Worm (Caenorhabditis elegans) whole organism, L1 larva: Measurements from ENCODE around the gene F09E5.12.
A peak's percentile ranks its signal among the peaks of the same experiment; 100 is the strongest.

Experiments used
- C34B4.2 ChIP-seq: sonication (generic microtip); optimal IDR thresholded peaks from 2 replicates; lab custom pipeline; 2017; ENCODE audit warnings: mild to moderate bottlenecking, missing genetic modification characterization, missing compliant biosample characterization
- aha-1 ChIP-seq: fragments of 150-350 bp; optimal IDR thresholded peaks from 2 replicates; lab custom pipeline; 2014; ENCODE audit warnings: missing biosample characterization, missing genetic modification characterization
- blmp-1 ChIP-seq: fragments of 150-350 bp; optimal IDR thresholded peaks from 2 replicates; lab custom pipeline; 2014; ENCODE audit warnings: missing biosample characterization, missing genetic modification characterization
- ceh-8 ChIP-seq: fragments of 200-800 bp; sonication (Bioruptor generic); optimal IDR thresholded peaks from 2 replicates; lab custom pipeline; 2018; ENCODE audit warnings: mild to moderate bottlenecking, missing genetic modification characterization, moderate library complexity, missing compliant biosample characterization
- ceh-90 ChIP-seq: sonication (generic microtip); optimal IDR thresholded peaks from 2 replicates; lab custom pipeline; 2016; ENCODE audit warnings: missing genetic modification characterization, missing compliant biosample characterization
- dpl-1 ChIP-seq, 3 experiments: fragments of 150-350 bp in 2 of 3; sonication (generic microtip) in 1 of 3; optimal IDR thresholded peaks; 2 replicates each; lab custom pipeline; 2014 to 2017; ENCODE audit warnings: missing biosample characterization in 3 of 3, missing genetic modification characterization in 3 of 3, missing genetic modification reagents in 3 of 3
- efl-3 ChIP-seq: fragments of 200-800 bp; sonication (Bioruptor generic); optimal IDR thresholded peaks from 2 replicates; lab custom pipeline; 2018; ENCODE audit warnings: mild to moderate bottlenecking, missing genetic modification characterization, missing compliant biosample characterization
- egl-27 ChIP-seq, 2 experiments: fragments of 150-350 bp in 1 of 2; sonication (generic microtip); optimal IDR thresholded peaks; 3 replicates each; lab custom pipeline; 2017 to 2018; ENCODE audit warnings: missing biosample characterization in 2 of 2, missing genetic modification characterization in 2 of 2, missing genetic modification reagents in 2 of 2
- elt-2 ChIP-seq: sonication (generic microtip); optimal IDR thresholded peaks from 2 replicates; lab custom pipeline; 2016; ENCODE audit warnings: missing genetic modification characterization, mild to moderate bottlenecking, inconsistent platforms, missing compliant biosample characterization, missing genetic modification reagents
- ets-5 ChIP-seq: fragments of 200-800 bp; sonication (Bioruptor generic); IDR thresholded peaks from 2 replicates; pipeline ENCODE4 v1.3.6; 2022; ENCODE audit warnings: missing genetic modification characterization, missing compliant biosample characterization
- fkh-10 ChIP-seq: sonication (generic microtip); optimal IDR thresholded peaks from 2 replicates; lab custom pipeline; 2017; ENCODE audit warnings: missing biosample characterization, missing genetic modification reagents, missing genetic modification characterization
- fkh-4 ChIP-seq: sonication (generic microtip); optimal IDR thresholded peaks from 2 replicates; lab custom pipeline; 2016; ENCODE audit warnings: missing compliant biosample characterization, missing genetic modification characterization, borderline replicate concordance
- fkh-8 ChIP-seq: sonication (generic microtip); optimal IDR thresholded peaks from 2 replicates; lab custom pipeline; 2016; ENCODE audit warnings: mild to moderate bottlenecking, missing genetic modification characterization, missing compliant biosample characterization
- hpl-2 ChIP-seq: fragments of 150-350 bp; optimal IDR thresholded peaks from 2 replicates; lab custom pipeline; 2014; ENCODE audit warnings: missing biosample characterization, missing genetic modification reagents, missing genetic modification characterization
- irx-1 ChIP-seq: sonication (generic microtip); optimal IDR thresholded peaks from 2 replicates; lab custom pipeline; 2016; ENCODE audit warnings: missing genetic modification characterization, missing compliant biosample characterization
- jun-1 ChIP-seq: fragments of 150-350 bp; optimal IDR thresholded peaks from 2 replicates; lab custom pipeline; 2014; ENCODE audit warnings: missing biosample characterization, missing genetic modification reagents, missing genetic modification characterization
- lin-13 ChIP-seq: fragments of 150-350 bp; optimal IDR thresholded peaks from 2 replicates; lab custom pipeline; 2014; ENCODE audit warnings: missing biosample characterization, missing genetic modification reagents, missing genetic modification characterization
- lin-14 ChIP-seq: fragments of 200-800 bp; sonication (Bioruptor generic); optimal IDR thresholded peaks from 2 replicates; lab custom pipeline; 2018; ENCODE audit warnings: mild to moderate bottlenecking, missing genetic modification characterization, moderate library complexity, missing compliant biosample characterization
- lin-15B ChIP-seq: fragments of 150-350 bp; sonication (generic microtip); optimal IDR thresholded peaks from 3 replicates; lab custom pipeline; 2014; ENCODE audit warnings: missing biosample characterization, missing genetic modification characterization
- lin-39 ChIP-seq: fragments of 150-350 bp; optimal IDR thresholded peaks from 2 replicates; lab custom pipeline; 2014; ENCODE audit warnings: missing biosample characterization, missing genetic modification reagents, missing genetic modification characterization
- mab-9 ChIP-seq: fragments of 200-800 bp; sonication (Bioruptor generic); IDR thresholded peaks from 2 replicates; pipeline ENCODE4 v1.3.6; 2022; ENCODE audit warnings: missing genetic modification reagents, missing genetic modification characterization, missing compliant biosample characterization
- mdl-1 ChIP-seq, 2 experiments: fragments of 150-350 bp; optimal IDR thresholded peaks; 2 replicates each; lab custom pipeline; 2014 to 2017; ENCODE audit warnings: missing biosample characterization in 2 of 2, missing genetic modification characterization in 2 of 2, inconsistent platforms in 1 of 2
- mep-1 ChIP-seq: fragments of 150-350 bp; optimal IDR thresholded peaks from 2 replicates; lab custom pipeline; 2014; ENCODE audit warnings: missing biosample characterization, missing genetic modification characterization
- nhr-11 ChIP-seq: fragments of 150-350 bp; optimal IDR thresholded peaks from 2 replicates; lab custom pipeline; 2014; ENCODE audit warnings: missing biosample characterization, missing genetic modification characterization
- nhr-12 ChIP-seq: sonication (generic microtip); optimal IDR thresholded peaks from 2 replicates; lab custom pipeline; 2017; ENCODE audit warnings: missing biosample characterization, missing genetic modification characterization
- nhr-20 ChIP-seq: sonication (generic microtip); optimal IDR thresholded peaks from 2 replicates; lab custom pipeline; 2016; ENCODE audit warnings: mild to moderate bottlenecking, missing genetic modification characterization, missing compliant biosample characterization
- nhr-28 ChIP-seq: fragments of 150-350 bp; optimal IDR thresholded peaks from 2 replicates; lab custom pipeline; 2014; ENCODE audit warnings: missing biosample characterization, missing genetic modification characterization
- nhr-47 ChIP-seq: sonication (generic microtip); optimal IDR thresholded peaks from 2 replicates; lab custom pipeline; 2016; ENCODE audit warnings: mild to moderate bottlenecking, missing genetic modification characterization, moderate library complexity, missing compliant biosample characterization
- nhr-77 ChIP-seq: fragments of 150-350 bp; optimal IDR thresholded peaks from 2 replicates; lab custom pipeline; 2014; ENCODE audit warnings: missing biosample characterization, missing genetic modification characterization
- nhr-84 ChIP-seq: sonication (generic microtip); optimal IDR thresholded peaks from 2 replicates; lab custom pipeline; 2017; ENCODE audit warnings: missing biosample characterization, missing genetic modification characterization
- nhr-85 ChIP-seq: sonication (generic microtip); peaks from one replicate; lab custom pipeline; 2016; ENCODE audit warnings: missing genetic modification characterization, inconsistent platforms, missing compliant biosample characterization
- pag-3 ChIP-seq: sonication (generic microtip); optimal IDR thresholded peaks from 2 replicates; lab custom pipeline; 2017; ENCODE audit warnings: missing genetic modification characterization, mild to moderate bottlenecking, missing compliant biosample characterization, antibody characterized with exemption, borderline replicate concordance; ENCODE audit not compliant: insufficient read depth
- pax-3 ChIP-seq: fragments of 200-800 bp; sonication (Bioruptor generic); optimal IDR thresholded peaks from 2 replicates; lab custom pipeline; 2018; ENCODE audit warnings: mild to moderate bottlenecking, missing genetic modification characterization, moderate library complexity, missing compliant biosample characterization
- pqm-1 ChIP-seq: sonication (generic microtip); optimal IDR thresholded peaks from 3 replicates; lab custom pipeline; 2017; ENCODE audit warnings: missing biosample characterization, missing genetic modification characterization
- skn-1 ChIP-seq: fragments of 150-350 bp; optimal IDR thresholded peaks from 2 replicates; lab custom pipeline; 2014; ENCODE audit warnings: missing biosample characterization, missing genetic modification characterization
- snu-23 ChIP-seq: sonication (generic microtip); optimal IDR thresholded peaks from 2 replicates; lab custom pipeline; 2016; ENCODE audit warnings: missing genetic modification characterization, missing compliant biosample characterization
- sox-4 ChIP-seq: sonication (generic microtip); optimal IDR thresholded peaks from 2 replicates; lab custom pipeline; 2016; ENCODE audit warnings: missing genetic modification characterization, missing compliant biosample characterization
- sptf-1 ChIP-seq: fragments of 150-350 bp; optimal IDR thresholded peaks from 2 replicates; lab custom pipeline; 2014; ENCODE audit warnings: missing biosample characterization, missing genetic modification characterization
- sup-37 ChIP-seq: fragments of 200-800 bp; sonication (Bioruptor generic); optimal IDR thresholded peaks from 2 replicates; lab custom pipeline; 2018; ENCODE audit warnings: mild to moderate bottlenecking, missing genetic modification characterization, missing compliant biosample characterization
- tbx-2 ChIP-seq: sonication (generic microtip); optimal IDR thresholded peaks from 2 replicates; lab custom pipeline; 2016; ENCODE audit warnings: missing genetic modification characterization, missing compliant biosample characterization
- unc-30 ChIP-seq: sonication (generic microtip); optimal IDR thresholded peaks from 2 replicates; lab custom pipeline; 2017; ENCODE audit warnings: missing biosample characterization, missing genetic modification characterization
- unc-86 ChIP-seq: sonication (generic microtip); optimal IDR thresholded peaks from 2 replicates; lab custom pipeline; 2016; ENCODE audit warnings: missing genetic modification characterization, missing compliant biosample characterization
- vab-15 ChIP-seq: sonication (generic microtip); optimal IDR thresholded peaks from 2 replicates; lab custom pipeline; 2017; ENCODE audit warnings: missing genotype, mild to moderate bottlenecking, missing genetic modification characterization, missing compliant biosample characterization
- zag-1 ChIP-seq: fragments of 150-350 bp; optimal IDR thresholded peaks from 2 replicates; lab custom pipeline; 2014; ENCODE audit warnings: missing biosample characterization, missing genetic modification characterization
- zip-4 ChIP-seq: fragments of 200-800 bp; sonication (Bioruptor generic); optimal IDR thresholded peaks from 2 replicates; lab custom pipeline; 2018; ENCODE audit warnings: mild to moderate bottlenecking, missing genetic modification characterization, moderate library complexity, missing compliant biosample characterization

F09E5.12 gene

ce11 chrII:5365645-5366044, 4.9 kb downstream of the F09E5.12 start, which contains the start of gene F09E5.16:
Gene F09E5.16, minus strand, starts transcription at chrII:5365745.
- TF ChIP-seq efl-3 (GFP tag; lab: Kevin White, UChicago): no peak
- no peak for TF ChIP-seq pqm-1
- TF ChIP-seq lin-14: peak; percentile 9

ce11 chrII:5364516-5364915, 6.0 kb downstream of the F09E5.12 start:
- TF ChIP-seq pag-3 (tag; lab: Kevin White, UChicago): no peak
- no peak for TF ChIP-seq lin-15B (tag; lab: Kevin White, UChicago)
- TF ChIP-seq ceh-8 (GFP tag; lab: Kevin White, UChicago): no peak
- no peak for TF ChIP-seq aha-1 (tag; lab: Kevin White, UChicago)
- TF ChIP-seq efl-3 (GFP tag; lab: Kevin White, UChicago): no peak
- no peak for TF ChIP-seq zag-1 (tag; lab: Kevin White, UChicago)
- no peak for TF ChIP-seq unc-86 (tag; lab: Kevin White, UChicago)
- TF ChIP-seq nhr-20 (tag; lab: Kevin White, UChicago): no peak
- no peak for TF ChIP-seq ceh-90 (tag; lab: Kevin White, UChicago)
- TF ChIP-seq elt-2 (tag; lab: Kevin White, UChicago): no peak
- TF ChIP-seq mdl-1 (tag; optimal IDR thresholded peaks at IDR 0.05; lab: Kevin White, UChicago): no peak
- no peak for TF ChIP-seq zip-4 (GFP tag; lab: Kevin White, UChicago)

ce11 chrII:5359252-5359651, 11.3 kb downstream of the F09E5.12 start, which contains the start of gene sec-6:
Gene sec-6, plus strand, starts transcription at chrII:5359552.
- no peak for TF ChIP-seq zag-1 (tag; lab: Kevin White, UChicago)
- TF ChIP-seq sptf-1 (tag; lab: Kevin White, UChicago): no peak

ce11 chrII:5358137-5358745, 12.3 kb downstream of the F09E5.12 start, which contains the start of the genes F09E5.11 and bmy-1:
Gene F09E5.11, minus strand, starts transcription at chrII:5358187.
Gene bmy-1, plus strand, starts transcription at chrII:5358695.
- TF ChIP-seq egl-27 (tag; optimal IDR thresholded peaks at IDR 0.05; lab: Kevin White, UChicago) (no peak), lin-15B (tag; lab: Kevin White, UChicago) (peak; percentile 88), sox-4 (tag; lab: Kevin White, UChicago) (peak; percentile 66), pqm-1 (no peak), nhr-11 (peak; percentile 16), lin-13 (GFP tag; lab: Kevin White, UChicago) (peak; percentile 86), irx-1 (tag; lab: Kevin White, UChicago) (peak; percentile 84), mep-1 (tag; lab: Kevin White, UChicago) (peak; percentile 71), vab-15 (tag; lab: Kevin White, UChicago) (peak; percentile 18), C34B4.2 (no peak), mab-9 (peak; percentile 53), snu-23 (GFP tag; lab: Kevin White, UChicago) (peak; percentile 84), fkh-8 (tag; lab: Kevin White, UChicago) (peak; percentile 92), nhr-84 (tag; lab: Kevin White, UChicago) (no peak), tbx-2 (peak; percentile 91), dpl-1 (GFP tag; optimal IDR thresholded peaks at IDR 0.05; lab: Kevin White, UChicago) (peak; percentile 61 to 76 (median 74)), unc-30 (no peak), nhr-85 (tag; lab: Kevin White, UChicago) (peak; percentile 91), skn-1 (tag; lab: Kevin White, UChicago) (peak; percentile 84), fkh-10 (GFP tag; lab: Kevin White, UChicago) (peak; percentile 84), ets-5 (GFP tag; lab: Robert Waterston, UW) (no peak), nhr-47 (peak; percentile 91), jun-1 (peak; percentile 69), sup-37 (GFP tag; lab: Kevin White, UChicago) (peak; percentile 44), lin-39 (peak; percentile 55), fkh-4 (tag; lab: Kevin White, UChicago) (peak; percentile 87), nhr-12 (tag; lab: Kevin White, UChicago) (no peak), nhr-77 (tag; lab: Kevin White, UChicago) (peak; percentile 70), pax-3 (tag; lab: Kevin White, UChicago) (peak; percentile 84), blmp-1 (tag; lab: Kevin White, UChicago) (peak; percentile 1), elt-2 (tag; lab: Kevin White, UChicago) (peak; percentile 79), nhr-28 (tag; lab: Kevin White, UChicago) (no peak), hpl-2 (GFP tag; lab: Kevin White, UChicago) (no peak), nhr-20 (tag; lab: Kevin White, UChicago) (peak; percentile 86)
